Fruit fly (Drosophila melanogaster): ENCODE results near the gene Zmynd8.

Gene Zmynd8

DNA sequence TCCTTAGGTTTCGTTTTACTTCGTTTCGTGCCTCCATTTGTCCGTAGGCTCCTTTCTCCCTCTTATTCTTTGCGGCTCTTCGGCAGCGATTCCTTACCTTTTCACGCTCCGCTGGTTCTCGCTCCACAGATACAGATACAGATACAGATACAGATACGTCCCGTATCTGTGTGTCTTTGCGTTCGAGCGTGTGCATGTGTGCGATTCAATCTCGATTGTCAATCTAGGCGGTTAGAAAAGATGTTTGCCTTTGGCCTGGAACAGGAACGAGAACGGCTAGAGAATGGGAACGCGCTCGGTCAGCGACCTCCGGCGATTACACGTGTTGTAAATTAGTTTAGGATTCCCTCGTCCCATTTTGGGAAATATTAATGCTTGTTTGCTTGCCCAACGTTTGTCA lies 21.2 kb downstream of the Zmynd8 start (continued):
- TF ChIP-seq chn (GFP tag; optimal IDR thresholded peaks at IDR 0.05): peak; percentile 11
- TF ChIP-seq tll (GFP tag; optimal IDR thresholded peaks at IDR 0.05): peak in 1 of 2 experiments; percentile 24
- TF ChIP-seq chm (GFP tag; IDR thresholded peaks at IDR 0.05): peak; percentile 58; the same call in 1 of the 2 replicates

- TF ChIP-seq Nf-YC (tag; optimal IDR thresholded peaks at IDR 0.05) (no peak), bsh (GFP tag; optimal IDR thresholded peaks at IDR 0.05) (peak in 1 of 2 experiments; percentile 69), CG31224 (GFP tag; IDR thresholded peaks at IDR 0.05) (no peak), dmrt11E (tag; optimal IDR thresholded peaks at IDR 0.05) (peak; percentile 75), br (optimal IDR thresholded peaks at IDR 0.05) (no peak), CG8089 (GFP tag; optimal IDR thresholded peaks at IDR 0.05) (peak; percentile 9), CG1602 (GFP tag; optimal IDR thresholded peaks at IDR 0.05) (no peak), ci (GFP tag; IDR thresholded peaks at IDR 0.05) (0 out of 3 replicates have a peak, but pooled peaks have one; percentile 13), CG12391 (tag; optimal IDR thresholded peaks at IDR 0.05) (peak; percentile 42), bbx (GFP tag; IDR thresholded peaks at IDR 0.05; ENCODE audit: partially characterized antibody) (no peak), Stat92E (GFP tag; optimal IDR thresholded peaks at IDR 0.05) (no peak), unpg (GFP tag; optimal IDR thresholded peaks at IDR 0.05) (peak; percentile 37), dysf (GFP tag; IDR thresholded peaks at IDR 0.05) (no peak), CG16815 (GFP tag; optimal IDR thresholded peaks at IDR 0.05) (peak; percentile 31), ERR (GFP tag; optimal IDR thresholded peaks at IDR 0.05) (no peak), ara (GFP tag; IDR thresholded peaks at IDR 0.05) (0 out of 2 replicates have a peak, but pooled peaks have one; percentile 41), chinmo (GFP tag; IDR thresholded peaks at IDR 0.05; ENCODE audit: partially characterized antibody) (no peak), lab (GFP tag; optimal IDR thresholded peaks at IDR 0.05) (no peak), CG3407 (GFP tag; optimal IDR thresholded peaks at IDR 0.05) (no peak), CG15696 (tag; optimal IDR thresholded peaks at IDR 0.05) (no peak), CG8359 (GFP tag; optimal IDR thresholded peaks at IDR 0.05; ENCODE audit: borderline replicate concordance) (no peak), CoRest (tag; optimal IDR thresholded peaks at IDR 0.05) (no peak), Xrp1 (GFP tag; IDR thresholded peaks at IDR 0.05) (peak; percentile 64), Rfx (GFP tag; IDR thresholded peaks at IDR 0.05) (no peak), lilli (GFP tag; optimal IDR thresholded peaks at IDR 0.05) (no peak), CG30403 (GFP tag; optimal IDR thresholded peaks at IDR 0.05) (peak; percentile 18), tup (GFP tag; optimal IDR thresholded peaks at IDR 0.05) (no peak), Atf-2 (GFP tag; optimal IDR thresholded peaks at IDR 0.05) (no peak), CG8388 (GFP tag; optimal IDR thresholded peaks at IDR 0.05) (peak; percentile 24), nmo (GFP tag; optimal IDR thresholded peaks at IDR 0.05) (peak; percentile 32), CG2712 (tag; optimal IDR thresholded peaks at IDR 0.05) (peak; percentile 59), CG32767 (GFP tag; IDR thresholded peaks at IDR 0.05) (no peak), vfl (GFP tag; optimal IDR thresholded peaks at IDR 0.05) (no peak), Hmx (GFP tag; optimal IDR thresholded peaks at IDR 0.05) (no peak), Antp (GFP tag; optimal IDR thresholded peaks at IDR 0.05) (peak; percentile 28), pum (GFP tag; optimal IDR thresholded peaks at IDR 0.05) (no peak), CG14441 (GFP tag; IDR thresholded peaks at IDR 0.05) (no peak), Atf3 (GFP tag; optimal IDR thresholded peaks at IDR 0.05) (peak; percentile 12), Ets65A (GFP tag) (peak; percentile 54), trem (tag; optimal IDR thresholded peaks at IDR 0.05) (no peak), CG10147 (GFP tag; optimal IDR thresholded peaks at IDR 0.05) (no peak), CG18262 (tag; optimal IDR thresholded peaks at IDR 0.05) (peak; percentile 29), CG9932 (GFP tag; IDR thresholded peaks at IDR 0.05) (no peak), CG16863 (GFP tag; optimal IDR thresholded peaks at IDR 0.05) (peak; percentile 11), CG10209 (GFP tag; optimal IDR thresholded peaks at IDR 0.05) (peak; percentile 11), sens (GFP tag) (peak; percentile 93)
Measured at dm6 chr3R:31696664-31697063, 27.4 kb downstream of the Zmynd8 start.

Measured in whole organism, embryonic.